Fruit fly (Drosophila melanogaster) whole organism, wandering third instar larva: ENCODE results near the gene CG10907.

Source experiments
- Abd-B ChIP-seq: fragments of >200 bp; optimal IDR thresholded peaks from 2 replicates; lab custom pipeline; 2017; ENCODE audit warnings: missing biosample characterization, missing genetic modification characterization
- CG32264 ChIP-seq: fragments of 200-800 bp; sonication (Bioruptor generic); optimal IDR thresholded peaks from 2 replicates; lab custom pipeline; 2016; ENCODE audit warnings: missing biosample characterization, missing genetic modification characterization
- CG9705 ChIP-seq: fragments of 200-800 bp; sonication (Bioruptor generic); optimal IDR thresholded peaks from 2 replicates; lab custom pipeline; 2018; ENCODE audit warnings: missing biosample characterization, mild to moderate bottlenecking, missing genetic modification characterization
- Dfd ChIP-seq: fragments of >200 bp; optimal IDR thresholded peaks from 2 replicates; lab custom pipeline; 2017; ENCODE audit warnings: missing biosample characterization, missing genetic modification characterization
- Dif ChIP-seq: fragments of 200-275, 200-300 bp; sonication (Bioruptor generic); optimal IDR thresholded peaks from 2 replicates; lab custom pipeline; 2018; ENCODE audit warnings: missing biosample characterization, missing genetic modification characterization; ENCODE audit not compliant: partially characterized antibody
- GATAd ChIP-seq: sonication (Bioruptor generic); optimal IDR thresholded peaks from 2 replicates; lab custom pipeline; 2016; ENCODE audit warnings: missing biosample characterization, missing genetic modification characterization
- HLH106 ChIP-seq: fragments of 200-800 bp; optimal IDR thresholded peaks from 3 replicates; lab custom pipeline; 2019; ENCODE audit warnings: missing biosample characterization, mild to moderate bottlenecking, missing genetic modification characterization, moderate library complexity
- Hnf4 ChIP-seq: fragments of 200-800 bp; sonication (Bioruptor generic); optimal IDR thresholded peaks from 2 replicates; lab custom pipeline; 2016; ENCODE audit warnings: missing biosample characterization, mild to moderate bottlenecking, missing genetic modification characterization
- Hr78 ChIP-seq: fragments of >200 bp; optimal IDR thresholded peaks from 2 replicates; lab custom pipeline; 2017; ENCODE audit warnings: missing biosample characterization, missing genetic modification characterization
- Hr83 ChIP-seq: fragments of 200-300 bp; sonication (Bioruptor generic); optimal IDR thresholded peaks from 2 replicates; lab custom pipeline; 2016; ENCODE audit warnings: missing biosample characterization, mild to moderate bottlenecking, missing genetic modification characterization, moderate library complexity; ENCODE audit not compliant: poor library complexity, severe bottlenecking
- Jra ChIP-seq: sonication (Bioruptor generic); optimal IDR thresholded peaks from 2 replicates; lab custom pipeline; 2016; ENCODE audit warnings: missing biosample characterization, missing genetic modification characterization
- Myc ChIP-seq: fragments of >200 bp; optimal IDR thresholded peaks from 2 replicates; lab custom pipeline; 2017
- N ChIP-seq: fragments of >200 bp; optimal IDR thresholded peaks from 2 replicates; lab custom pipeline; 2018; ENCODE audit warnings: missing biosample characterization, missing external identifiers, missing genetic modification characterization
- OdsH ChIP-seq: fragments of 200-800 bp; sonication (Bioruptor generic); optimal IDR thresholded peaks from 2 replicates; lab custom pipeline; 2016; ENCODE audit warnings: missing biosample characterization, mild to moderate bottlenecking, missing genetic modification characterization
- Rel ChIP-seq, 2 experiments: fragments of 200-800 bp; sonication (Bioruptor generic) in 1 of 2; optimal IDR thresholded peaks; 2 replicates in 1 of 2; 3 replicates in 1 of 2; lab custom pipeline; 2016 to 2019; ENCODE audit warnings: mild to moderate bottlenecking in 2 of 2, missing biosample characterization in 2 of 2, missing genetic modification characterization in 2 of 2, moderate library complexity in 1 of 2
- Sp1 ChIP-seq: fragments of 200-800 bp; sonication (Bioruptor generic); optimal IDR thresholded peaks from 3 replicates; lab custom pipeline; 2019; ENCODE audit warnings: missing biosample characterization, mild to moderate bottlenecking, missing genetic modification characterization, moderate library complexity
- br ChIP-seq: fragments of 200-800 bp; sonication (Bioruptor generic); optimal IDR thresholded peaks from 2 replicates; lab custom pipeline; 2016; ENCODE audit warnings: missing biosample characterization, missing genetic modification characterization
- brk ChIP-seq: fragments of 200-800 bp; sonication (Bioruptor generic); optimal IDR thresholded peaks from 2 replicates; lab custom pipeline; 2016; ENCODE audit warnings: missing biosample characterization, mild to moderate bottlenecking, missing genetic modification characterization
- dl ChIP-seq, 2 experiments: fragments of 175-275, 200-275 bp in 1 of 2; fragments of 200-275 bp in 1 of 2; sonication (Bioruptor generic); optimal IDR thresholded peaks; lab custom pipeline; 2018; ENCODE audit warnings: mild to moderate bottlenecking in 2 of 2, missing biosample characterization in 2 of 2, missing genetic modification characterization in 2 of 2, moderate library complexity in 2 of 2; ENCODE audit not compliant: partially characterized antibody in 2 of 2, insufficient read depth in 1 of 2
- dmrt93B ChIP-seq: fragments of 200-800 bp; sonication (Bioruptor generic); optimal IDR thresholded peaks from 2 replicates; lab custom pipeline; 2018; ENCODE audit warnings: missing biosample characterization, mild to moderate bottlenecking, missing genetic modification characterization
- dsf ChIP-seq: sonication (Bioruptor generic); optimal IDR thresholded peaks from 2 replicates; lab custom pipeline; 2016; ENCODE audit warnings: missing biosample characterization, missing genetic modification characterization, borderline replicate concordance
- ey ChIP-seq: fragments of 200-800 bp; sonication (Bioruptor generic); optimal IDR thresholded peaks from 2 replicates; lab custom pipeline; 2016; ENCODE audit warnings: missing biosample characterization, missing genetic modification characterization
- foxo ChIP-seq, 2 experiments: fragments of 200-800 bp; sonication (Bioruptor generic); optimal IDR thresholded peaks; 2 replicates in 1 of 2; 3 replicates in 1 of 2; lab custom pipeline; 2016 to 2017; ENCODE audit warnings: missing biosample characterization in 2 of 2, missing genetic modification characterization in 2 of 2
- fru ChIP-seq: fragments of 200-800 bp; sonication (Bioruptor generic); optimal IDR thresholded peaks from 3 replicates; lab custom pipeline; 2016; ENCODE audit warnings: missing biosample characterization, mild to moderate bottlenecking, missing genetic modification characterization
- h ChIP-seq: fragments of 200-800 bp; sonication (Bioruptor generic); optimal IDR thresholded peaks from 3 replicates; lab custom pipeline; 2016; ENCODE audit warnings: missing biosample characterization, mild to moderate bottlenecking, missing genetic modification characterization
- lola ChIP-seq: fragments of >200 bp; optimal IDR thresholded peaks from 2 replicates; lab custom pipeline; 2017; ENCODE audit warnings: missing biosample characterization, missing genetic modification characterization
- pan ChIP-seq: fragments of >200 bp; optimal IDR thresholded peaks from 2 replicates; lab custom pipeline; 2017
- psq ChIP-seq: fragments of 200-800 bp; sonication (Bioruptor generic); optimal IDR thresholded peaks from 3 replicates; lab custom pipeline; 2017; ENCODE audit warnings: missing biosample characterization, mild to moderate bottlenecking, missing genetic modification characterization, moderate library complexity
- rgr ChIP-seq: fragments of 200-800 bp; sonication (Bioruptor generic); optimal IDR thresholded peaks from 3 replicates; lab custom pipeline; 2016; ENCODE audit warnings: missing biosample characterization, mild to moderate bottlenecking, missing genetic modification characterization
- sage ChIP-seq: fragments of 200-800 bp; sonication (Bioruptor generic); optimal IDR thresholded peaks from 2 replicates; lab custom pipeline; 2016; ENCODE audit warnings: missing biosample characterization, mild to moderate bottlenecking, missing genetic modification characterization
- sv ChIP-seq: fragments of 200-800 bp; sonication (Bioruptor generic); optimal IDR thresholded peaks from 3 replicates; lab custom pipeline; 2016; ENCODE audit warnings: missing biosample characterization, missing genetic modification characterization
- tai ChIP-seq: sonication (Bioruptor generic); optimal IDR thresholded peaks from 2 replicates; lab custom pipeline; 2016; ENCODE audit warnings: missing biosample characterization, missing genetic modification characterization
- usp ChIP-seq: fragments of >200 bp; optimal IDR thresholded peaks from 2 replicates; lab custom pipeline; 2017; ENCODE audit warnings: missing biosample characterization, missing genetic modification characterization
- woc ChIP-seq: sonication (Bioruptor generic); optimal IDR thresholded peaks from 2 replicates; lab custom pipeline; 2016; ENCODE audit warnings: missing biosample characterization, mild to moderate bottlenecking, missing genetic modification characterization

The CG10907 gene

dm6 chr3L:11821723-11822445, 28.6 kb downstream of the CG10907 start, which contains the start of the genes CG11597 and CG5946:
Gene CG11597 (minus strand): TSS chr3L:11822275.
Gene CG5946 (minus strand): TSS chr3L:11822275.
- TF ChIP-seq Hnf4 (GFP tag; lab: Kevin White, UChicago), result peak; percentile 13
- no peak for TF ChIP-seq rgr
- no peak for TF ChIP-seq HLH106
- TF ChIP-seq lola, result no peak
- TF ChIP-seq dl (GFP tag; optimal IDR thresholded peaks at IDR 0.05; lab: Kevin White, UChicago; ENCODE audit: insufficient read depth in 1 of 2, partially characterized antibody in 2 of 2), result peak; percentile 48 to 73
- peak; percentile 40 for TF ChIP-seq woc (GFP tag; lab: Kevin White, UChicago)
- no peak for TF ChIP-seq fru
- TF ChIP-seq Dif (GFP tag; lab: Kevin White, UChicago), result peak; percentile 54

- TF ChIP-seq Hnf4 (GFP tag; lab: Kevin White, UChicago) (peak; percentile 71), GATAd (no peak), sage (GFP tag; lab: Kevin White, UChicago) (peak; percentile 24), dsf (GFP tag; lab: Kevin White, UChicago) (peak; percentile 18), Hr78 (GFP tag; lab: Kevin White, UChicago) (no peak), Jra (GFP tag; lab: Kevin White, UChicago) (peak; percentile 45), h (GFP tag; lab: Kevin White, UChicago) (peak; percentile 67), Rel (GFP tag; optimal IDR thresholded peaks at IDR 0.05; lab: Kevin White, UChicago) (no peak), Rel (tag; optimal IDR thresholded peaks at IDR 0.05; lab: Kevin White, UChicago) (peak; percentile 16), psq (GFP tag; lab: Kevin White, UChicago) (peak; percentile 45), CG9705 (GFP tag; lab: Kevin White, UChicago) (peak; percentile 53), usp (GFP tag; lab: Kevin White, UChicago) (no peak), CG32264 (no peak), dmrt93B (GFP tag; lab: Kevin White, UChicago) (peak; percentile 62), ey (GFP tag; lab: Kevin White, UChicago) (no peak), Abd-B (GFP tag; lab: Kevin White, UChicago) (no peak), Hr83 (GFP tag; lab: Kevin White, UChicago) (peak; percentile 96), Dfd (GFP tag; lab: Kevin White, UChicago) (no peak), fru (no peak), dl (GFP tag; optimal IDR thresholded peaks at IDR 0.05; lab: Kevin White, UChicago; ENCODE audit: insufficient read depth in 1 of 2, partially characterized antibody in 2 of 2) (no peak), rgr (peak; percentile 73), br (GFP tag; lab: Kevin White, UChicago) (peak; percentile 54), N (no peak), pan (no peak), OdsH (peak; percentile 5), Sp1 (GFP tag; lab: Kevin White, UChicago) (peak; percentile 60), woc (GFP tag; lab: Kevin White, UChicago) (no peak), brk (no peak), foxo (GFP tag; optimal IDR thresholded peaks at IDR 0.05; lab: Kevin White, UChicago) (peak in 1 of 2 experiments; percentile 70), HLH106 (peak; percentile 47), Myc (lab: Kevin White, UChicago) (peak; percentile 65), tai (GFP tag; lab: Kevin White, UChicago) (no peak), sv (GFP tag; lab: Kevin White, UChicago) (peak; percentile 5)
Observed at dm6 chr3L:11822446-11823334, 29.4 kb downstream of the CG10907 start, which contains the start of gene RpL10Ab. Gene RpL10Ab (plus strand): TSS chr3L:11822851.
